Worm (Caenorhabditis elegans) whole organism, L3 larva: ENCODE data around the gene srz-11.

Experiments used
- R02D3.7 ChIP-seq: fragments of 150-350 bp; optimal IDR thresholded peaks from 2 replicates; lab custom pipeline; 2014; ENCODE audit warnings: missing biosample characterization, missing genetic modification characterization
- ZK546.5 ChIP-seq: sonication (generic microtip); optimal IDR thresholded peaks from 2 replicates; lab custom pipeline; 2017; ENCODE audit warnings: missing biosample characterization, missing genetic modification characterization
- ama-1 ChIP-seq: fragments of 150-350 bp; optimal IDR thresholded peaks from 2 replicates; lab custom pipeline; 2018
- ceh-28 ChIP-seq: fragments of 150-350 bp; optimal IDR thresholded peaks from 2 replicates; lab custom pipeline; 2014; ENCODE audit warnings: missing biosample characterization, missing genetic modification reagents, missing genetic modification characterization
- ceh-9 ChIP-seq: sonication (generic microtip); optimal IDR thresholded peaks from 2 replicates; lab custom pipeline; 2018; ENCODE audit warnings: missing biosample characterization, missing genetic modification characterization
- daf-12 ChIP-seq: fragments of 150-350 bp; optimal IDR thresholded peaks from 2 replicates; lab custom pipeline; 2014; ENCODE audit warnings: missing biosample characterization, missing genetic modification reagents, missing genetic modification characterization
- egl-27 ChIP-seq: sonication (generic microtip); optimal IDR thresholded peaks from 4 replicates; lab custom pipeline; 2017; ENCODE audit warnings: missing biosample characterization, missing genetic modification reagents, missing genetic modification characterization
- egl-5 ChIP-seq: fragments of 150-350 bp; optimal IDR thresholded peaks from 2 replicates; lab custom pipeline; 2017; ENCODE audit warnings: missing biosample characterization, missing genetic modification reagents, missing genetic modification characterization, inconsistent platforms
- elt-2 ChIP-seq: sonication (generic microtip); optimal IDR thresholded peaks from 2 replicates; lab custom pipeline; 2016; ENCODE audit warnings: missing genetic modification reagents, mild to moderate bottlenecking, missing genetic modification characterization, missing compliant biosample characterization
- hmg-11 ChIP-seq: sonication (generic microtip); optimal IDR thresholded peaks from 2 replicates; lab custom pipeline; 2016; ENCODE audit warnings: missing genetic modification characterization, missing compliant biosample characterization
- jun-1 ChIP-seq: fragments of 150-350 bp; optimal IDR thresholded peaks from 2 replicates; lab custom pipeline; 2014; ENCODE audit warnings: missing biosample characterization, missing genetic modification reagents, missing genetic modification characterization
- lin-15B ChIP-seq: fragments of 150-350 bp; optimal IDR thresholded peaks from 2 replicates; lab custom pipeline; 2014; ENCODE audit warnings: missing biosample characterization, missing genetic modification characterization
- lsy-12 ChIP-seq: sonication (generic microtip); optimal IDR thresholded peaks from 2 replicates; lab custom pipeline; 2016; ENCODE audit warnings: mild to moderate bottlenecking, missing genetic modification characterization, missing compliant biosample characterization
- nfya-1 ChIP-seq: sonication (generic microtip); optimal IDR thresholded peaks from 2 replicates; lab custom pipeline; 2017; ENCODE audit warnings: missing genetic modification characterization, mild to moderate bottlenecking, missing compliant biosample characterization, antibody characterized with exemption, moderate library complexity; ENCODE audit not compliant: insufficient read depth
- nhr-11 ChIP-seq: fragments of 150-350 bp; optimal IDR thresholded peaks from 2 replicates; lab custom pipeline; 2014; ENCODE audit warnings: missing biosample characterization, missing genetic modification characterization
- nhr-12 ChIP-seq: fragments of 150-350 bp; optimal IDR thresholded peaks from 2 replicates; lab custom pipeline; 2014; ENCODE audit warnings: missing biosample characterization, missing genetic modification characterization
- nhr-23 ChIP-seq: fragments of 150-350 bp; optimal IDR thresholded peaks from 2 replicates; lab custom pipeline; 2014; ENCODE audit warnings: missing biosample characterization, missing genetic modification reagents, missing genetic modification characterization
- nhr-25 ChIP-seq: sonication (generic microtip); optimal IDR thresholded peaks from 2 replicates; lab custom pipeline; 2017; ENCODE audit warnings: missing biosample characterization, missing genetic modification characterization
- nhr-43 ChIP-seq: sonication (generic microtip); optimal IDR thresholded peaks from 2 replicates; lab custom pipeline; 2016; ENCODE audit warnings: mild to moderate bottlenecking, missing genetic modification characterization, missing compliant biosample characterization; ENCODE audit not compliant: poor library complexity, severe bottlenecking
- nhr-77 ChIP-seq: fragments of 150-350 bp; optimal IDR thresholded peaks from 2 replicates; lab custom pipeline; 2014; ENCODE audit warnings: missing biosample characterization, missing genetic modification characterization
- pha-4 ChIP-seq: fragments of 150-350 bp; optimal IDR thresholded peaks from 2 replicates; lab custom pipeline; 2014; ENCODE audit warnings: missing biosample characterization, missing genetic modification reagents, missing genetic modification characterization
- pqm-1 ChIP-seq: fragments of 150-350 bp; optimal IDR thresholded peaks from 2 replicates; lab custom pipeline; 2017; ENCODE audit warnings: missing biosample characterization, missing genetic modification characterization, inconsistent platforms
- sea-2 ChIP-seq: fragments of 150-350 bp; sonication (generic microtip); optimal IDR thresholded peaks from 4 replicates; lab custom pipeline; 2014; ENCODE audit warnings: missing biosample characterization, missing genetic modification reagents, missing genetic modification characterization
- skn-1 ChIP-seq: fragments of 150-350 bp; optimal IDR thresholded peaks from 2 replicates; lab custom pipeline; 2014; ENCODE audit warnings: missing biosample characterization, missing genetic modification characterization
- snpc-4 ChIP-seq: fragments of 150-350 bp; optimal IDR thresholded peaks from 2 replicates; lab custom pipeline; 2014; ENCODE audit warnings: missing biosample characterization, missing genetic modification characterization
- tbx-2 ChIP-seq: sonication (generic microtip); optimal IDR thresholded peaks from 2 replicates; lab custom pipeline; 2016; ENCODE audit warnings: mild to moderate bottlenecking, missing genetic modification characterization, missing compliant biosample characterization
- zag-1 ChIP-seq: fragments of 150-350 bp; optimal IDR thresholded peaks from 2 replicates; lab custom pipeline; 2014; ENCODE audit warnings: missing biosample characterization, missing genetic modification characterization
- ztf-11 ChIP-seq: fragments of 150-350 bp; optimal IDR thresholded peaks from 2 replicates; lab custom pipeline; 2014; ENCODE audit warnings: missing biosample characterization, missing genetic modification characterization

srz-11 gene

DNA sequence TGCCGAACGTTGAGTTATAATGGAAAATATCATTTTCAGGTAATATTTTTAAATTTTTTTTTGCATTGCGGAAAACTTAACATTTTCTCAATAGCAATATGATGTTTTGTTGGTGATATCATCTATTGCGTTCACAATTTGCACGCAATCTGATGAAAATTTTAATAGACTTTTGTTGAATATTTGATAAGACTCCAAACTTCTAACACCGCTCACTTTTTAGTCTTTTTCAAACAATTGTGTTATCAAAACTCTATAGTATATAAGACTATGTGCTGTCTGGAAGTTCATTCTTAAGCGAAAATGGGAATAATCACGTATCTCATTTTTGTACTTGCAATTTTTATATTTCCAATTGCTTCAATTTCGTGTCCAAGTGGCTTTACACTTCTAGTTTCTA is 12.6 kb downstream of the srz-11 start, which contains the start of gene clec-47:
Gene clec-47, plus strand, starts transcription at position 301 of the 400 bp plus-strand sequence.
- TF ChIP-seq egl-5 (tag; lab: Kevin White, UChicago) (no peak), elt-2 (tag; lab: Kevin White, UChicago) (peak; percentile 3), skn-1 (no peak)

DNA sequence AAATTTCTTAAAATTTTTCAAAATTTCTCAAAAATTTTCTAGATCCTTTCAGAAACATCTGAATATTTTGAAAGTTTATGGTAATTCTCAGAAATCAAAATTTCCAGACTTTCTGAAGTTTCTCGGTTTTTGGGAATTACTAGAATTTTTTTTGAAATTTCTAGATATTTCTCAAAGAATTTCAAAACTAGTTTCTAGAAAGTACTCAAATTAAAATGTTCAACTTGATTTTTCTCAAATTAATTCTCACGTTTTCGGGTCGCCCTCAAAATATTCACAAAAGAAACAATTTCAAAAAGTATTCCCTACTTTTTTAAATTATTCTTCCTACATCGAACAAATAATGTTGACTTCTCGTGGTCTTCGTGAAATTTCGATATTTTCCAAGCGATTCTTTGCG is 16.9 kb downstream of the srz-11 start, which contains the start of gene T09F5.10:
Gene T09F5.10, plus strand, starts transcription at position 301 of the 400 bp plus-strand sequence.
- TF ChIP-seq ama-1 (lab: Kevin White, UChicago) (no peak), pqm-1 (tag; lab: Kevin White, UChicago) (no peak), ceh-9 (tag; lab: Kevin White, UChicago) (no peak)

- peak; percentile 5 for TF ChIP-seq nhr-11 (tag; lab: Kevin White, UChicago)
- no peak for TF ChIP-seq daf-12 (tag; lab: Kevin White, UChicago)
Observed at ce11 chrV:15181899-15182298, 19.0 kb downstream of the srz-11 start.

- TF ChIP-seq elt-2 (tag; lab: Kevin White, UChicago) (peak; percentile 54), sea-2 (GFP tag; lab: Kevin White, UChicago) (no peak)
Observed at ce11 chrV:15182407-15182806, 19.5 kb downstream of the srz-11 start, which contains the start of gene fbxa-84. fbxa-84 (plus strand) TSS chrV:15182440.

DNA sequence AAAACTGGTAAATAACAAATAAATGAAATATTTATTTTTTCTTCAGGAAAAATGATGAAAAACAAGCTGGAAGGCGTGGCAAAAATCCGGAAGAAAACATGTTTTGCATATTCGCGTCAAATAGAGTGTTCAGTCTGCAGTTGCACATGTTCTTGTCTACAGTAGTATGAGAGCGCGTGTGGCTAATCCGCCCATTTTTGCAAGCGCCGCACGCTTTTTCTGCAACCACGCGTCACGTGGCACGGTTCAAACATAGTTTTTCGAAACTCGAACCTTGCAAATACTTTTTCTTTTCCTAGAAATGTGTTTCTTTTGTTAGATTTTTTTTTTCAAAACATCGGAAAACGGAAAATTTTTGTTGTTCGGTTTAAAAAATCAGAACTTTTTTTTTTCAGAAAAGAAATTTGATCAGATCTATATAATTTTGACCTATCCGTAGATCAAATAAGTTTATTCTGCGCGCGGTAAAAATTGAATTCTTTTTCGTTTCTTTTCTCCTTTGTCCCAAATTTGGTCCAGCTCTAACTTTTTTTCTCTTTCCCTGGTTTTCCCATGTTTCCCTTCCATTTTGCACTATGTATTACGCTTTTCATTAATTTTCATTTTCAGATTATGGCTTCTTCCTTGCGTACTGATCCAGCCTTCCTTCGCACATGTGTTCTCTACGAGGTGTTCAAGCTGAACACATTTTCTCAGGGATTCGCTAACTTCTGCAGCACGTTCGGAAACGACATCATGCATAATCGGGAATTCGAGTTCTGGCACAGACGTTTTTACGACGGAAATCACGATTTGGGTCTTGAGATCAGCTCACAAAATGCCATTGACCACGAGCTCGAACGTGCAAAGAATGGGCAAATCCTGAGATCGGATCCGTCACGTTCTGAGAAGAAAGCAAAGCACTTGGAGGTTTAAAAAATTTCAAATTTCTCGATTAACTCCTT is 21.5 kb downstream of the srz-11 start, which contains the start of gene Y75B12B.1:
Gene Y75B12B.1, plus strand, starts transcription at position 603 of the 944 bp plus-strand sequence.
- no peak for TF ChIP-seq zag-1

- TF ChIP-seq ama-1 (lab: Kevin White, UChicago) (peak; percentile 86), sea-2 (GFP tag; lab: Kevin White, UChicago) (no peak), nhr-25 (tag; lab: Kevin White, UChicago) (peak; percentile 31), pha-4 (tag; lab: Kevin White, UChicago) (peak; percentile 46), ztf-11 (no peak), elt-2 (tag; lab: Kevin White, UChicago) (no peak)
Observed at ce11 chrV:15186259-15186927, 23.5 kb downstream of the srz-11 start, which contains the start of gene Y75B12B.3. Y75B12B.3 (minus strand) TSS chrV:15186279.

DNA sequence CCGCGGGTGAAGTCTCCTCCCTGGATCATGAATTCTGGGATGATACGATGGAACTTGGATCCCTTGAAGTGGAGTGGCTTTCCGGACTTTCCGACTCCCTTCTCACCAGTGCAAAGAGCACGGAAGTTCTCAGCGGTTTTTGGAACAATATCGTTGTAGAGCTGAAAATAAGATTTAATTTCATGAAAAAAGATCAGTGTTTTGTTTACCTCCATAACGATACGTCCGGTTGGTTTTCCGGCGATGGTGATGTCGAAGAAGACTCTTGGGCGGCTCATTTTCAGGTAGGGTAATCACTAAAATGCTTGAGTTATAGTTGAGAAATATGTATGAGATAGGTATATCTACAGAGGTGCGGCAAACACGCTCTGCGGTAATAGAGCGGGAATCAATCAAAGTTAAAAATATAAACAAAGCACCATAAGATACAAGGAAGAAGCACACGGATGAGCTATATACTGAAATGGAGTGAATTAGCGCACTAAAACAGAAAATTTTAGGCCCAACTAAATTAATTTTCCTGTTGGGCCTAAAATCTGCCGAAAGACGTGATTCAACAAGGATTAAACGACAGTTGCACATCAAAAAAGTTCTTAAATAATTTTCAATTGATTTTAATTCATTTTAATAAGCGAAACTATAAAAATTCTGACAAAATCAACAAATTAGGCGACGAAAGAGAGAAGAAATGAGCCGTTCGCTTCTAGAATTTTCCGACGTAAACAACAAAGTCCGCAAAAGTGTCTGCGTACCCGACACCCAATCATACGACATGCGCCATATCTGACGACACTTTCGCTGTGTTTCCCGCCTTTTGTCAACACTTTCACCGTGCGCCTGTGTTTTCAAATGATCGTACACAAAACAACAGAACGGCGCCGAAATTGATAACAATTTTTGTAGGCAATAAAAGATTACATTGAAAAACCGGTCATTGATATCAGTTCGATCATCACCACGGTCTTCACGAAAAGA is 24.5 kb downstream of the srz-11 start, which contains the start of the genes cyn-7 and bath-36:
Gene cyn-7, minus strand, starts transcription at position 296 of the 975 bp plus-strand sequence.
Gene bath-36, plus strand, starts transcription at position 806 of the 975 bp plus-strand sequence.
- TF ChIP-seq nhr-23 (tag; lab: Kevin White, UChicago) (peak; percentile 74), jun-1 (peak; percentile 86), skn-1 (no peak), tbx-2 (tag; lab: Kevin White, UChicago) (peak; percentile 68), nhr-12 (tag; lab: Kevin White, UChicago) (no peak), snpc-4 (peak; percentile 59), lsy-12 (tag; lab: Kevin White, UChicago) (peak; percentile 69), egl-27 (tag; lab: Kevin White, UChicago) (peak; percentile 49), ama-1 (lab: Kevin White, UChicago) (no peak), egl-5 (tag; lab: Kevin White, UChicago) (peak; percentile 51), lin-15B (tag; lab: Kevin White, UChicago) (peak; percentile 85), ceh-9 (tag; lab: Kevin White, UChicago) (no peak), pqm-1 (tag; lab: Kevin White, UChicago) (peak; percentile 73), elt-2 (tag; lab: Kevin White, UChicago) (peak; percentile 92), ceh-28 (peak; percentile 47), hmg-11 (tag; lab: Kevin White, UChicago) (peak; percentile 68), nhr-77 (peak; percentile 0), nhr-43 (tag; lab: Kevin White, UChicago) (peak; percentile 76), R02D3.7 (tag; lab: Kevin White, UChicago) (peak; percentile 7), nfya-1 (tag; lab: Kevin White, UChicago) (peak; percentile 74), pha-4 (tag; lab: Kevin White, UChicago) (peak; percentile 97), ZK546.5 (no peak), nhr-25 (tag; lab: Kevin White, UChicago) (peak; percentile 79)
